Fruit fly (Drosophila melanogaster) whole organism, wandering third instar larva: ENCODE results near the gene Cyp4c3.

ENCODE experiments used
- CG32264 ChIP-seq: fragments of 200-800 bp; sonication (Bioruptor generic); optimal IDR thresholded peaks from 2 replicates; lab custom pipeline; 2016; ENCODE audit warnings: missing biosample characterization, missing genetic modification characterization
- Hr78 ChIP-seq: fragments of >200 bp; optimal IDR thresholded peaks from 2 replicates; lab custom pipeline; 2017; ENCODE audit warnings: missing biosample characterization, missing genetic modification characterization
- OdsH ChIP-seq: fragments of 200-800 bp; sonication (Bioruptor generic); optimal IDR thresholded peaks from 2 replicates; lab custom pipeline; 2016; ENCODE audit warnings: missing biosample characterization, mild to moderate bottlenecking, missing genetic modification characterization
- fru ChIP-seq: fragments of 200-800 bp; sonication (Bioruptor generic); optimal IDR thresholded peaks from 3 replicates; lab custom pipeline; 2016; ENCODE audit warnings: missing biosample characterization, mild to moderate bottlenecking, missing genetic modification characterization
- h ChIP-seq: fragments of 200-800 bp; sonication (Bioruptor generic); optimal IDR thresholded peaks from 3 replicates; lab custom pipeline; 2016; ENCODE audit warnings: missing biosample characterization, mild to moderate bottlenecking, missing genetic modification characterization
- lola ChIP-seq: fragments of >200 bp; optimal IDR thresholded peaks from 2 replicates; lab custom pipeline; 2017; ENCODE audit warnings: missing biosample characterization, missing genetic modification characterization

DNA sequence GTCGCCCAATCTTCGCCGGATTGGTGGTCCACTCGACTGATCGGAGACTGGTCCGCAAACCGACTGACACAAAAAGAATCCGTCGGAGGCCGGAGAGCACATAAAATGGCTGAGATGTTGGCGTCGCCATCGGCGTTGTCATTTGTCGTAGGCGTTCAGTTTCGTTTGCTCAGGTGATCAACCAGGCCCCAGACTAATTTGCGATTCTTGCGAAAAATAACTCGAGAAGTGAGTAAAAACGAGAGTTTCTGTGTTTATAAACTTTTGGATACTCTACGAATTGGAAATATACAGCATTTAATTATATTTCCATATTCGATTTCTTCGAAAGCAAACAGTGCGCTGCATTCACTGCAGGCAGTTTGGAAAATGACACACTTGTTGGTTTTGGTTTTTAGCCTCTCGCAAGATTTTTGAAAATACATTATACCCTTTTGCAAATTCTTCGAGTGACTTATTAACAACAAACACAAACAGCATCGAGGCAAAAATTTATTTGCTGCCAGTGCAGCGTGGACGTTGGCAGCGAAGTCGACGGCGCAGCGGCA lies 17.6 kb upstream of the Cyp4c3 start, which contains the start of gene CG15546:
- TF ChIP-seq lola (GFP tag; lab: Kevin White, UChicago): no peak
- TF ChIP-seq CG32264 (GFP tag; lab: Kevin White, UChicago): no peak
- no peak for TF ChIP-seq OdsH (GFP tag; lab: Kevin White, UChicago)
- no peak for TF ChIP-seq fru (GFP tag; lab: Kevin White, UChicago)
- TF ChIP-seq h (GFP tag; lab: Kevin White, UChicago): peak; percentile 15
- no peak for TF ChIP-seq Hr78
